Worm (Caenorhabditis elegans) whole organism, L1 larva: ENCODE measurements around the gene nspf-1.

ENCODE experiments used
- ces-1 ChIP-seq: fragments of 150-350 bp; optimal IDR thresholded peaks from 2 replicates; lab custom pipeline; 2014; ENCODE audit warnings: missing biosample characterization, missing genetic modification reagents, missing genetic modification characterization
- dpl-1 ChIP-seq, 3 experiments: fragments of 150-350 bp in 2 of 3; sonication (generic microtip) in 1 of 3; optimal IDR thresholded peaks; 2 replicates each; lab custom pipeline; 2014 to 2017; ENCODE audit warnings: missing biosample characterization in 3 of 3, missing genetic modification characterization in 3 of 3, missing genetic modification reagents in 3 of 3
- efl-1 ChIP-seq, 4 experiments: fragments of 150-350 bp; optimal IDR thresholded peaks in 3 of 4; peaks in 1 of 4; 1 replicate in 1 of 4; 2 replicates in 3 of 4; lab custom pipeline; 2014; ENCODE audit warnings: missing biosample characterization in 2 of 4, missing genetic modification characterization in 2 of 4, missing genetic modification reagents in 2 of 4
- elt-3 ChIP-seq, 6 experiments: fragments of 150-350 bp in 1 of 6; sonication (generic microtip); optimal IDR thresholded peaks; 2 replicates each; lab custom pipeline; 2017 to 2018; ENCODE audit warnings: missing biosample characterization in 6 of 6, missing genetic modification characterization in 6 of 6, inconsistent platforms in 1 of 6
- grh-1 ChIP-seq: fragments of 200-800 bp; sonication (Bioruptor generic); IDR thresholded peaks from 2 replicates; pipeline ENCODE4 v1.3.6; 2022; ENCODE audit warnings: missing genetic modification reagents, missing genetic modification characterization, missing compliant biosample characterization
- irx-1 ChIP-seq: sonication (generic microtip); optimal IDR thresholded peaks from 2 replicates; lab custom pipeline; 2016; ENCODE audit warnings: missing genetic modification characterization, missing compliant biosample characterization
- lin-13 ChIP-seq: fragments of 150-350 bp; optimal IDR thresholded peaks from 2 replicates; lab custom pipeline; 2014; ENCODE audit warnings: missing biosample characterization, missing genetic modification reagents, missing genetic modification characterization
- lsy-2 ChIP-seq, 2 experiments: fragments of 150-350 bp; optimal IDR thresholded peaks; 2 replicates each; lab custom pipeline; 2014; ENCODE audit warnings: missing biosample characterization in 2 of 2, missing genetic modification characterization in 2 of 2
- nhr-90 ChIP-seq: sonication (generic microtip); optimal IDR thresholded peaks from 2 replicates; lab custom pipeline; 2016; ENCODE audit warnings: mild to moderate bottlenecking, missing genetic modification characterization, missing compliant biosample characterization; ENCODE audit not compliant: poor library complexity
- unc-30 ChIP-seq: sonication (generic microtip); optimal IDR thresholded peaks from 2 replicates; lab custom pipeline; 2017; ENCODE audit warnings: missing biosample characterization, missing genetic modification characterization
- zag-1 ChIP-seq: fragments of 150-350 bp; optimal IDR thresholded peaks from 2 replicates; lab custom pipeline; 2014; ENCODE audit warnings: missing biosample characterization, missing genetic modification characterization
- ztf-11 ChIP-seq, 2 experiments: sonication (generic microtip); optimal IDR thresholded peaks; 2 replicates each; lab custom pipeline; 2016 to 2017; ENCODE audit warnings: missing genetic modification characterization in 2 of 2, missing biosample characterization in 1 of 2, missing compliant biosample characterization in 1 of 2

DNA sequence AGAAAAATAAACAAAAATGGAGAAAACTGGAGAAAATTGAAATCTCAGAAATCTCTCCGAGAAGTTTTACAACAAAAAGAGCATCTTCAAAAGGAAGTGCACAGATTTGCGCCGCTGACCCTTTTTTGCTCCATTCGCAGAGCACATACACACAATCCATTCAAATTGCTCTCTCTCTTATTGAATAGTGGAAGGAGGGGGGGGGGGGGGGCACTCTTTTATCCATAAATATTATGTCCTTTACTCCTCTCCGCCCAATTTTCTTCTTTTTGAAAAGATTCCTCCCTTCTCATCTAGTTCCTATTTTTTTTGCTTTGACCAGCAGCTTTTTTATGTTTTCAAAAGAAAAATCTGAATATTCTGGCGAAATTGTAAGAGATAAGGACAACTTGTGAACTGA, 7.7 kb downstream of the nspf-1 start:
- no peak for TF ChIP-seq elt-3 (tag; optimal IDR thresholded peaks at IDR 0.05; lab: Kevin White, UChicago)
- no peak for TF ChIP-seq irx-1 (tag; lab: Kevin White, UChicago)
- TF ChIP-seq lsy-2 (tag; optimal IDR thresholded peaks at IDR 0.05; lab: Kevin White, UChicago), result no peak
- no peak for TF ChIP-seq zag-1
- no peak for TF ChIP-seq nhr-90 (tag; lab: Kevin White, UChicago)
- TF ChIP-seq grh-1 (GFP tag; lab: Robert Waterston, UW), result no peak
- no peak for TF ChIP-seq ztf-11 (tag; optimal IDR thresholded peaks at IDR 0.05; lab: Kevin White, UChicago)
- no peak for TF ChIP-seq unc-30 (tag; lab: Kevin White, UChicago)
- no peak for TF ChIP-seq lin-13
- no peak for TF ChIP-seq dpl-1 (GFP tag; optimal IDR thresholded peaks at IDR 0.05; lab: Kevin White, UChicago)
- no peak for TF ChIP-seq efl-1 (optimal IDR thresholded peaks at IDR 0.05; lab: Kevin White, UChicago)
- TF ChIP-seq efl-1 (GFP tag; optimal IDR thresholded peaks at IDR 0.05 in 1 of 2; lab: Kevin White, UChicago), result peak in 1 of 2 experiments; percentile 88
- no peak for TF ChIP-seq ces-1
